Worm (Caenorhabditis elegans): ENCODE measurements around the gene C51E3.10.
A peak's percentile ranks its signal among the peaks of the same experiment; 100 is the strongest.

The C51E3.10 gene

DNA sequence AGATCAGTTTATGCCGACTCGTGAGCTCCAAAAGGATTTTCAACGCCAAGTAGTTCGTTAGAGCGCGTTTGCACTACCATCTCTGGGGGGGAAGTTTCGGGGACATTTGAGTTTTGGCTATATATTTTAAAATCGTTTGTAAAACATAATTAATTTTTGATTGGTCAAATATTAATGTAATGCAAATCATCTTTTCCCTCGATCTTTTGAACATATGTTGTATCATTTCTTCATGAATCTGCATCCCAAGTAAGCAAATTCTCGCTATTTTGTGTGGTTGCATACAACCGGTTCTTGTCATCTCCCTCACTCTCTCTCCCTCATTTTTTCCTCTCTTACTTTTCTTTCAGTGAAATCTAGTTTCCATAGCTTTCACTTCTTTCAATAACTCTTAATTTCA is 17.2 kb upstream of the C51E3.10 start:
- TF ChIP-seq ztf-11 (tag; optimal IDR thresholded peaks at IDR 0.05), result no peak
- no peak for TF ChIP-seq hmg-11 (tag; optimal IDR thresholded peaks at IDR 0.05)
- TF ChIP-seq nhr-237 (tag; optimal IDR thresholded peaks at IDR 0.05), result no peak
- TF ChIP-seq fkh-10 (GFP tag; optimal IDR thresholded peaks at IDR 0.05), result no peak
- TF ChIP-seq unc-62 (GFP tag; optimal IDR thresholded peaks at IDR 0.05), result no peak
- no peak for TF ChIP-seq fkh-2 (tag; optimal IDR thresholded peaks at IDR 0.05)
- TF ChIP-seq sea-2 (GFP tag; optimal IDR thresholded peaks at IDR 0.05), result no peak
- TF ChIP-seq egl-5 (tag; optimal IDR thresholded peaks at IDR 0.05), result no peak
- TF ChIP-seq lin-15B (tag; optimal IDR thresholded peaks at IDR 0.05), result peak; percentile 72
- TF ChIP-seq nhr-23 (tag; optimal IDR thresholded peaks at IDR 0.05), result peak; percentile 42
- no peak for TF ChIP-seq mdl-1 (tag; optimal IDR thresholded peaks at IDR 0.05)
- TF ChIP-seq pha-4 (tag; optimal IDR thresholded peaks at IDR 0.05), result peak; percentile 73
- TF ChIP-seq nhr-25 (tag; optimal IDR thresholded peaks at IDR 0.05), result peak; percentile 85
- TF ChIP-seq nhr-11 (tag; optimal IDR thresholded peaks at IDR 0.05), result no peak
- TF ChIP-seq snpc-4 (tag; optimal IDR thresholded peaks at IDR 0.05), result peak; percentile 45
- TF ChIP-seq nhr-43 (tag; optimal IDR thresholded peaks at IDR 0.05; ENCODE audit: poor library complexity, severe bottlenecking), result peak; percentile 66
- no peak for TF ChIP-seq ceh-28 (tag; optimal IDR thresholded peaks at IDR 0.05)
- TF ChIP-seq ceh-9 (tag; optimal IDR thresholded peaks at IDR 0.05), result no peak
- TF ChIP-seq tbx-2 (tag; optimal IDR thresholded peaks at IDR 0.05), result no peak
- TF ChIP-seq R02D3.7 (tag; optimal IDR thresholded peaks at IDR 0.05), result no peak
- TF ChIP-seq ceh-82 (tag; optimal IDR thresholded peaks at IDR 0.05), result no peak
- no peak for TF ChIP-seq egl-27 (tag; optimal IDR thresholded peaks at IDR 0.05)
- TF ChIP-seq ZK546.5 (tag; optimal IDR thresholded peaks at IDR 0.05), result no peak
- no peak for TF ChIP-seq nhr-76 (tag; optimal IDR thresholded peaks at IDR 0.05)
- no peak for TF ChIP-seq ceh-16 (tag; optimal IDR thresholded peaks at IDR 0.05)
- TF ChIP-seq unc-39 (tag; optimal IDR thresholded peaks at IDR 0.05), result no peak
- TF ChIP-seq jun-1 (tag; optimal IDR thresholded peaks at IDR 0.05), result peak; percentile 10
- peak; percentile 45 for TF ChIP-seq nfya-1 (tag; optimal IDR thresholded peaks at IDR 0.05; ENCODE audit: insufficient read depth)
- TF ChIP-seq lsy-12 (tag; optimal IDR thresholded peaks at IDR 0.05), result no peak
- TF ChIP-seq daf-12 (tag; optimal IDR thresholded peaks at IDR 0.05), result no peak
- no peak for TF ChIP-seq nhr-12 (tag; optimal IDR thresholded peaks at IDR 0.05)
- TF ChIP-seq nhr-67 (tag; optimal IDR thresholded peaks at IDR 0.05), result no peak
- no peak for TF ChIP-seq eor-1 (tag; optimal IDR thresholded peaks at IDR 0.05)
- TF ChIP-seq ztf-4 (tag; optimal IDR thresholded peaks at IDR 0.05), result no peak
- TF ChIP-seq pqm-1 (tag; optimal IDR thresholded peaks at IDR 0.05), result peak; percentile 9
- no peak for TF ChIP-seq fos-1 (tag; optimal IDR thresholded peaks at IDR 0.05)
- TF ChIP-seq aly-2 (tag; optimal IDR thresholded peaks at IDR 0.05), result no peak
- TF ChIP-seq elt-1 (tag; optimal IDR thresholded peaks at IDR 0.05), result no peak
- no peak for TF ChIP-seq ama-1 (optimal IDR thresholded peaks at IDR 0.05)
- TF ChIP-seq elt-2 (tag; optimal IDR thresholded peaks at IDR 0.05), result peak; percentile 14
- peak; percentile 69 for TF ChIP-seq skn-1 (tag; optimal IDR thresholded peaks at IDR 0.05)
- no peak for TF ChIP-seq mml-1 (tag; optimal IDR thresholded peaks at IDR 0.05)
- no peak for TF ChIP-seq nhr-28 (tag; optimal IDR thresholded peaks at IDR 0.05)
- TF ChIP-seq nhr-77 (tag; optimal IDR thresholded peaks at IDR 0.05), result no peak
- TF ChIP-seq lin-39 (tag; optimal IDR thresholded peaks at IDR 0.05), result no peak
- no peak for TF ChIP-seq zag-1 (tag; optimal IDR thresholded peaks at IDR 0.05)
- TF ChIP-seq elt-3 (tag; optimal IDR thresholded peaks at IDR 0.05), result no peak

DNA sequence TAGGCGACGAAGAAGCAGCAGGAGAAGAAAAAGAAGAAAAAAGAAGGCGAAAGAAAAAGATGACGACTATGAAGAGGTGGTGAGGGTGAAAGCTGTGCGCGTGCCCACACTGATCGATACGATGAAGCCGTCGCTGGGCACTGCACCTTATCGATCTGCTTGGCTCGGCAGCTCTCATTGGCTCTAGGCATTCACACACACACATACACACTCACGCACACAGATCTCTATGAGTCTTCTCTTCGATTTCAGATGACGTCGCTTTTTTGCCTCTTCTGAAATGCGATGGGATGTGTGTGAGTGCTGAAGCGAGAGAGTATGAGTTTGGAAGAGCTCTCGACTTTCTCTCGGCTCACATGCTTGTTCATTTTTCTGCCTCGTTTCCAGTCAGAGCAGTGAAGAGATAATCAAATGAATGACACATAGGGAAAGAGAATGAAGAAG is 13.7 kb upstream of the C51E3.10 start:
- TF ChIP-seq ceh-28 (tag; optimal IDR thresholded peaks at IDR 0.05) (peak; percentile 88), nhr-12 (tag; optimal IDR thresholded peaks at IDR 0.05) (no peak), fos-1 (tag; optimal IDR thresholded peaks at IDR 0.05) (no peak), lsy-12 (tag; optimal IDR thresholded peaks at IDR 0.05) (peak; percentile 57), unc-62 (GFP tag; optimal IDR thresholded peaks at IDR 0.05) (peak; percentile 66), ceh-16 (tag; optimal IDR thresholded peaks at IDR 0.05) (no peak), R02D3.7 (tag; optimal IDR thresholded peaks at IDR 0.05) (no peak), nhr-237 (tag; optimal IDR thresholded peaks at IDR 0.05) (no peak), elt-1 (tag; optimal IDR thresholded peaks at IDR 0.05) (peak; percentile 55), fkh-2 (tag; optimal IDR thresholded peaks at IDR 0.05) (no peak), aly-2 (tag; optimal IDR thresholded peaks at IDR 0.05) (no peak), lin-15B (tag; optimal IDR thresholded peaks at IDR 0.05) (peak; percentile 47), nfya-1 (tag; optimal IDR thresholded peaks at IDR 0.05; ENCODE audit: insufficient read depth) (peak; percentile 98), ceh-82 (tag; optimal IDR thresholded peaks at IDR 0.05) (no peak), nhr-11 (tag; optimal IDR thresholded peaks at IDR 0.05) (peak; percentile 79), hmg-11 (tag; optimal IDR thresholded peaks at IDR 0.05) (peak; percentile 91), nhr-43 (tag; optimal IDR thresholded peaks at IDR 0.05; ENCODE audit: poor library complexity, severe bottlenecking) (no peak), mdl-1 (tag; optimal IDR thresholded peaks at IDR 0.05) (peak; percentile 10), skn-1 (tag; optimal IDR thresholded peaks at IDR 0.05) (no peak), fkh-10 (GFP tag; optimal IDR thresholded peaks at IDR 0.05) (peak; percentile 95), ZK546.5 (tag; optimal IDR thresholded peaks at IDR 0.05) (no peak), egl-5 (tag; optimal IDR thresholded peaks at IDR 0.05) (peak; percentile 36), unc-39 (tag; optimal IDR thresholded peaks at IDR 0.05) (no peak), nhr-77 (tag; optimal IDR thresholded peaks at IDR 0.05) (no peak), pqm-1 (tag; optimal IDR thresholded peaks at IDR 0.05) (no peak), elt-2 (tag; optimal IDR thresholded peaks at IDR 0.05) (no peak), egl-27 (tag; optimal IDR thresholded peaks at IDR 0.05) (no peak), nhr-76 (tag; optimal IDR thresholded peaks at IDR 0.05) (no peak), sea-2 (GFP tag; optimal IDR thresholded peaks at IDR 0.05) (peak; percentile 60), lin-39 (tag; optimal IDR thresholded peaks at IDR 0.05) (peak; percentile 85), ztf-11 (tag; optimal IDR thresholded peaks at IDR 0.05) (no peak), elt-3 (tag; optimal IDR thresholded peaks at IDR 0.05) (no peak), nhr-28 (tag; optimal IDR thresholded peaks at IDR 0.05) (no peak), mml-1 (tag; optimal IDR thresholded peaks at IDR 0.05) (no peak), pha-4 (tag; optimal IDR thresholded peaks at IDR 0.05) (no peak), jun-1 (tag; optimal IDR thresholded peaks at IDR 0.05) (no peak), ztf-4 (tag; optimal IDR thresholded peaks at IDR 0.05) (no peak), nhr-25 (tag; optimal IDR thresholded peaks at IDR 0.05) (no peak), eor-1 (tag; optimal IDR thresholded peaks at IDR 0.05) (no peak)
